Fruit fly (Drosophila melanogaster) whole organism, pupa: ENCODE results near the gene Cad86C.

Source experiments
- CG10348 ChIP-seq: fragments of 200-800 bp; sonication (Bioruptor generic); IDR thresholded peaks from 2 replicates; pipeline ENCODE4 v1.3.6; 2022; ENCODE audit warnings: missing biosample characterization, missing genetic modification characterization
- CG12605 ChIP-seq: fragments of 200-800 bp; sonication (Bioruptor generic); IDR thresholded peaks from 2 replicates; pipeline ENCODE4 v1.3.6; 2022; ENCODE audit warnings: missing biosample characterization, missing genetic modification characterization
- CG13204 ChIP-seq: fragments of 200-800 bp; sonication (Bioruptor generic); optimal IDR thresholded peaks from 2 replicates; lab custom pipeline; 2018; ENCODE audit warnings: missing biosample characterization, mild to moderate bottlenecking, missing genetic modification characterization, moderate library complexity
- CG14655 ChIP-seq: fragments of 200-800 bp; sonication (Bioruptor generic); optimal IDR thresholded peaks from 3 replicates; lab custom pipeline; 2017; ENCODE audit warnings: mild to moderate bottlenecking, missing biosample characterization, missing genetic modification reagents, missing genetic modification characterization
- CG15710 ChIP-seq: fragments of 200-800 bp; sonication (Bioruptor generic); optimal IDR thresholded peaks from 2 replicates; lab custom pipeline; 2018; ENCODE audit warnings: missing biosample characterization, mild to moderate bottlenecking, missing genetic modification characterization, moderate library complexity
- CG32121 ChIP-seq: fragments of 200-800 bp; sonication (Bioruptor generic); IDR thresholded peaks from 2 replicates; pipeline ENCODE4 v1.3.6; 2022; ENCODE audit warnings: missing biosample characterization, missing genetic modification characterization
- CG4496 ChIP-seq: fragments of 200-800 bp; sonication (Bioruptor generic); IDR thresholded peaks from 3 replicates; pipeline ENCODE4 v1.3.6; 2022; ENCODE audit warnings: missing biosample characterization, missing genetic modification characterization
- CG8159 ChIP-seq: fragments of 200-800 bp; sonication (Bioruptor generic); optimal IDR thresholded peaks from 3 replicates; lab custom pipeline; 2018; ENCODE audit warnings: missing biosample characterization, mild to moderate bottlenecking, missing genetic modification characterization, moderate library complexity
- CG9948 ChIP-seq: fragments of 200-800 bp; sonication (Bioruptor generic); optimal IDR thresholded peaks from 2 replicates; lab custom pipeline; 2018; ENCODE audit warnings: missing biosample characterization, mild to moderate bottlenecking, missing genetic modification characterization, moderate library complexity
- Pif1B ChIP-seq: fragments of 200-800 bp; sonication (Bioruptor generic); optimal IDR thresholded peaks from 3 replicates; lab custom pipeline; 2016; ENCODE audit warnings: missing biosample characterization, missing genetic modification characterization
- Snoo ChIP-seq: fragments of 200-800 bp; sonication (Bioruptor generic); optimal IDR thresholded peaks from 3 replicates; lab custom pipeline; 2017; ENCODE audit warnings: missing biosample characterization, mild to moderate bottlenecking, missing genetic modification characterization, inconsistent platforms
- fd96Ca ChIP-seq: fragments of 200-800 bp; sonication (Bioruptor generic); IDR thresholded peaks from 3 replicates; pipeline ENCODE4 v1.3.6; 2022; ENCODE audit warnings: missing biosample characterization, missing genetic modification characterization

dm6 chr3R:10859713-10860112, 32.8 kb downstream of the Cad86C start, which contains the start of gene CG14694:
- TF ChIP-seq CG9948 (tag; lab: Kevin White, UChicago) (no peak), CG8159 (tag; lab: Kevin White, UChicago) (no peak), CG4496 (GFP tag; lab: Robert Waterston, UW) (no peak), CG12605 (GFP tag; lab: Robert Waterston, UW) (no peak), CG15710 (tag; lab: Kevin White, UChicago) (no peak), fd96Ca (GFP tag; lab: Robert Waterston, UW) (no peak), CG32121 (no peak), Snoo (tag; lab: Kevin White, UChicago) (no peak), Pif1B (no peak), CG10348 (GFP tag; lab: Robert Waterston, UW) (no peak), CG14655 (GFP tag; lab: Kevin White, UChicago) (no peak), CG13204 (no peak)
